Worm (Caenorhabditis elegans): ENCODE results near the gene srbc-39.

ce11 chrV:694625-695024 lies 14.3 kb upstream of the srbc-39 start, which contains the start of gene srj-53:
- no peak for TF ChIP-seq F13H6.1 (tag; optimal IDR thresholded peaks at IDR 0.05)
- TF ChIP-seq lin-11 (tag; optimal IDR thresholded peaks at IDR 0.05), result no peak
- no peak for TF ChIP-seq lin-39 (tag; optimal IDR thresholded peaks at IDR 0.05)
- no peak for TF ChIP-seq ama-1 (optimal IDR thresholded peaks at IDR 0.05)
- no peak for TF ChIP-seq unc-62 (GFP tag; optimal IDR thresholded peaks at IDR 0.05)
